Fruit fly (Drosophila melanogaster) whole organism, embryonic: ENCODE measurements around the gene CG13386.

Experiments used
- Atf6 ChIP-seq: fragments of 200-800 bp; sonication (Bioruptor generic); IDR thresholded peaks from 2 replicates; pipeline ENCODE4 v1.3.6; 2022; ENCODE audit warnings: missing biosample characterization, missing genetic modification characterization
- CG11085 ChIP-seq: fragments of 200-800 bp; sonication (Bioruptor generic); IDR thresholded peaks from 2 replicates; pipeline ENCODE4 v1.3.6; 2022; ENCODE audit warnings: missing biosample characterization, missing genetic modification characterization
- CG14965 ChIP-seq: fragments of 200-800 bp; sonication (Bioruptor generic); optimal IDR thresholded peaks from 2 replicates; lab custom pipeline; 2016; ENCODE audit warnings: missing biosample characterization, missing genetic modification characterization, borderline replicate concordance
- CG2120 ChIP-seq: fragments of 200-800 bp; sonication (Bioruptor generic); optimal IDR thresholded peaks from 3 replicates; lab custom pipeline; 2016; ENCODE audit warnings: missing biosample characterization, missing genetic modification characterization
- CG2199 ChIP-seq: fragments of 200-800 bp; sonication (Bioruptor generic); IDR thresholded peaks from 3 replicates; pipeline ENCODE4 v1.3.6; 2022; ENCODE audit warnings: missing biosample characterization, missing genetic modification characterization
- CG3065 ChIP-seq: fragments of 200-800 bp; sonication (Bioruptor generic); optimal IDR thresholded peaks from 2 replicates; lab custom pipeline; 2016; ENCODE audit warnings: missing biosample characterization, missing genetic modification characterization
- CG31388 ChIP-seq: fragments of 200-800 bp; sonication (Bioruptor generic); optimal IDR thresholded peaks from 2 replicates; lab custom pipeline; 2016; ENCODE audit warnings: missing biosample characterization, missing genetic modification characterization
- CG4282 ChIP-seq: fragments of 200-800 bp; sonication (Bioruptor generic); optimal IDR thresholded peaks from 2 replicates; lab custom pipeline; 2016; ENCODE audit warnings: missing biosample characterization, missing genetic modification characterization
- CG5180 ChIP-seq: fragments of 200-800 bp; sonication (Bioruptor generic); optimal IDR thresholded peaks from 3 replicates; lab custom pipeline; 2017; ENCODE audit warnings: missing biosample characterization, missing genetic modification characterization, mild to moderate bottlenecking, moderate library complexity, missing genetic modification reagents
- CG5953 ChIP-seq: fragments of 200-800 bp; sonication (Bioruptor generic); IDR thresholded peaks from 2 replicates; pipeline ENCODE4 v1.3.6; 2022; ENCODE audit warnings: missing biosample characterization, missing genetic modification characterization
- CG9609 ChIP-seq: fragments of 200-800 bp; sonication (Bioruptor generic); optimal IDR thresholded peaks from 3 replicates; lab custom pipeline; 2016; ENCODE audit warnings: missing biosample characterization, missing genetic modification characterization
- CTCF ChIP-seq: fragments of 200-800 bp; sonication (Bioruptor generic); optimal IDR thresholded peaks from 2 replicates; lab custom pipeline; 2017; ENCODE audit warnings: missing biosample characterization, mild to moderate bottlenecking, missing genetic modification characterization, moderate library complexity
- CoRest ChIP-seq: fragments of 200-800 bp; sonication (Bioruptor generic); optimal IDR thresholded peaks from 3 replicates; lab custom pipeline; 2018; ENCODE audit warnings: missing biosample characterization, mild to moderate bottlenecking, missing genetic modification characterization, moderate library complexity
- D19B ChIP-seq: fragments of 200-800 bp; sonication (Bioruptor generic); optimal IDR thresholded peaks from 2 replicates; lab custom pipeline; 2017; ENCODE audit warnings: missing biosample characterization, mild to moderate bottlenecking, missing genetic modification characterization
- Drgx ChIP-seq: fragments of 200-800 bp; sonication (Bioruptor generic); IDR thresholded peaks from 2 replicates; pipeline ENCODE4 v1.3.6; 2022; ENCODE audit warnings: missing biosample characterization, missing genetic modification characterization
- Gug ChIP-seq: fragments of 200-800 bp; sonication (Bioruptor generic); IDR thresholded peaks from 4 replicates; pipeline ENCODE4 v1.3.6; 2022; ENCODE audit warnings: missing biosample characterization, missing genetic modification characterization
- Med ChIP-seq: fragments of 200-800 bp; sonication (Bioruptor generic); peaks from one replicate; lab custom pipeline; 2016; ENCODE audit warnings: missing biosample characterization, missing genetic modification characterization, mild to moderate bottlenecking, inconsistent platforms, moderate library complexity
- Mes4 ChIP-seq: fragments of 200-800 bp; sonication (Bioruptor generic); optimal IDR thresholded peaks from 2 replicates; lab custom pipeline; 2016; ENCODE audit warnings: missing biosample characterization, missing genetic modification characterization
- abd-A ChIP-seq: fragments of 200-800 bp; sonication (Bioruptor generic); optimal IDR thresholded peaks from 3 replicates; lab custom pipeline; 2019; ENCODE audit warnings: missing biosample characterization, mild to moderate bottlenecking, missing genetic modification characterization, moderate library complexity
- chn ChIP-seq: fragments of 200-800 bp; sonication (Bioruptor generic); optimal IDR thresholded peaks from 2 replicates; lab custom pipeline; 2016; ENCODE audit warnings: missing biosample characterization, missing genetic modification characterization
- cwo ChIP-seq: fragments of 200-800 bp; sonication (Bioruptor generic); optimal IDR thresholded peaks from 3 replicates; lab custom pipeline; 2017; ENCODE audit warnings: missing biosample characterization, missing genetic modification characterization, mild to moderate bottlenecking, moderate library complexity, missing genetic modification reagents
- dmrt99B ChIP-seq: fragments of 200-800 bp; sonication (Bioruptor generic); optimal IDR thresholded peaks from 2 replicates; lab custom pipeline; 2018; ENCODE audit warnings: missing biosample characterization, mild to moderate bottlenecking, missing genetic modification characterization, moderate library complexity
- dysf ChIP-seq: fragments of 200-800 bp; sonication (Bioruptor generic); IDR thresholded peaks from 3 replicates; pipeline ENCODE4 v1.3.6; 2022; ENCODE audit warnings: missing biosample characterization, missing genetic modification characterization
- fd102C ChIP-seq: fragments of 200-800 bp; sonication (Bioruptor generic); optimal IDR thresholded peaks from 2 replicates; lab custom pipeline; 2018; ENCODE audit warnings: missing biosample characterization, mild to moderate bottlenecking, missing genetic modification characterization, moderate library complexity
- grau ChIP-seq: fragments of 200-800 bp; optimal IDR thresholded peaks from 3 replicates; lab custom pipeline; 2019; ENCODE audit warnings: missing biosample characterization, mild to moderate bottlenecking, missing genetic modification characterization, moderate library complexity
- gro ChIP-seq: fragments of 200-800 bp; sonication (Bioruptor generic); optimal IDR thresholded peaks from 2 replicates; lab custom pipeline; 2016; ENCODE audit warnings: missing biosample characterization, missing genetic modification characterization
- jigr1 ChIP-seq: fragments of 200-800 bp; sonication (Bioruptor generic); IDR thresholded peaks from 3 replicates; pipeline ENCODE4 v1.3.6; 2022; ENCODE audit warnings: missing biosample characterization, missing genetic modification characterization
- knrl ChIP-seq: fragments of 200-800 bp; sonication (Bioruptor generic); IDR thresholded peaks from 3 replicates; pipeline ENCODE4 v1.3.6; 2022; ENCODE audit warnings: missing biosample characterization, missing genetic modification characterization; ENCODE audit not compliant: partially characterized antibody
- nerfin-2 ChIP-seq: fragments of 200-800 bp; sonication (Bioruptor generic); IDR thresholded peaks from 2 replicates; pipeline ENCODE4 v1.3.6; 2022; ENCODE audit warnings: missing biosample characterization, missing genetic modification characterization; ENCODE audit not compliant: partially characterized antibody
- nom ChIP-seq: fragments of 200-800 bp; sonication (Bioruptor generic); optimal IDR thresholded peaks from 2 replicates; lab custom pipeline; 2017; ENCODE audit warnings: missing biosample characterization, missing genetic modification characterization, mild to moderate bottlenecking, moderate library complexity, missing genetic modification reagents
- sd ChIP-seq: fragments of 200-800 bp; sonication (Bioruptor generic); optimal IDR thresholded peaks from 3 replicates; lab custom pipeline; 2018; ENCODE audit warnings: missing biosample characterization, mild to moderate bottlenecking, missing genetic modification characterization, moderate library complexity
- shn ChIP-seq: fragments of 200-800 bp; sonication (Bioruptor generic); optimal IDR thresholded peaks from 3 replicates; lab custom pipeline; 2016; ENCODE audit warnings: missing biosample characterization, missing genetic modification characterization
- tup ChIP-seq: fragments of 200-800 bp; sonication (Bioruptor generic); optimal IDR thresholded peaks from 2 replicates; lab custom pipeline; 2016; ENCODE audit warnings: missing biosample characterization, mild to moderate bottlenecking, missing genetic modification characterization, moderate library complexity
- twi ChIP-seq: fragments of 200-800 bp; optimal IDR thresholded peaks from 2 replicates; lab custom pipeline; 2019; ENCODE audit warnings: missing biosample characterization, mild to moderate bottlenecking, missing genetic modification characterization, moderate library complexity
- z ChIP-seq: fragments of 200-800 bp; sonication (Bioruptor generic); IDR thresholded peaks from 3 replicates; pipeline ENCODE4 v1.3.6; 2022; ENCODE audit warnings: missing biosample characterization, missing genetic modification characterization

Gene CG13386

DNA sequence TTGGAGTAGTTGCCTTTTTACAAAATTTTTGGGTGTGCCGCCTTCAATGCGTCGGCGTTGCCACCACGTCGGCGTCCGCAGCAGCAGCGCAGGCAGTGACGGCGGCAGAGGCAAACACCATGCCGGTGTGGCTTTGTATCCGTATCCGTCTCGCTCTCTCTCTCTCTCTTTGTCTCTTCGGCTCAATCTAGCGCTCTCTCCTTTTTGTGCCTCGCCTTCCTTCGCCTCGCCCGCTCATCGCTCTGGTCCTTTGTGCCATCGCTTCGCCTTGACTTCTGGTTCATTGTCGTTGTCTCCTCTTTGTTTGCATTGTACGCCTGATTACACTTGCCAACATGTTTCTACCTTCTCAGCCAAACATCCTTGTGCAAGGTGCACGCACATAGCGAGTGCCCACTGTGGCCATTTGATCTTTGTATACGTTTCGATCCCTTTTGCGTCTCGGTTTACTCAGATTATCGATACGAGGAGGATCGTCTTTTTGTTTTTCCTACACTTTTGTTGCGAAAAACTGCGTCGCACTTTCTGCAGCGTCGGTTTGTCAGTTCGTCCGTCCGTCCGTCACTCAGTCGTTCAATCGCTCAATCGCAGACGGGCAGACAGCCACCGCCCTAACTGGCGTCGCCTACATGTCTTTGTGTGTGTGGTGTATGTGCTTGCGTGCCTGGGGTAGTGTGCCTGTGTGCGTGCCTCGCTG, 17.7 kb downstream of the CG13386 start (continued):
- TF ChIP-seq CG2120 (peak; percentile 34), nerfin-2 (no peak), grau (peak; percentile 94), CG5953 (GFP tag; lab: Robert Waterston, UW) (no peak)

DNA sequence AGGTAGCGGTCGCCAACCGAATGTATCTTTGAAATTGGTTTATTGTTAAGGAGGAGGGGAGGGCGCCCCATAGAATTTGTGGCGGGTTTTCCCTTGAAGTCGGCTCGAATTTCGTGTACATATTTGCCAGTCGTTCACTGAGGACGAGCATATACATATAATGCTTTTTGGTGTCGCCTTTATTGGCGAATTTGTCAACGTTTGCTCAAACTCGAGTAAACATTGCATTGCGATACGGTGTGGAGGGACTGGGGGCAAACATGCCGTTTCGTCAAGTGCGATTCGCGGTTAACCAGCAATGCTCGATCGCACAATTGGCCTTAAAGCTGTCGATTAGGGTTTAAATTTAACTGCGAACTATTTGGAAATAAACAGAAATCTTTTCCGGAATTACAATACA, 18.7 kb downstream of the CG13386 start:
- TF ChIP-seq dmrt99B (tag; lab: Kevin White, UChicago) (no peak), CG2199 (GFP tag; lab: Robert Waterston, UW) (0 out of 3 replicates have a peak, but pooled peaks have one; percentile 8)

DNA sequence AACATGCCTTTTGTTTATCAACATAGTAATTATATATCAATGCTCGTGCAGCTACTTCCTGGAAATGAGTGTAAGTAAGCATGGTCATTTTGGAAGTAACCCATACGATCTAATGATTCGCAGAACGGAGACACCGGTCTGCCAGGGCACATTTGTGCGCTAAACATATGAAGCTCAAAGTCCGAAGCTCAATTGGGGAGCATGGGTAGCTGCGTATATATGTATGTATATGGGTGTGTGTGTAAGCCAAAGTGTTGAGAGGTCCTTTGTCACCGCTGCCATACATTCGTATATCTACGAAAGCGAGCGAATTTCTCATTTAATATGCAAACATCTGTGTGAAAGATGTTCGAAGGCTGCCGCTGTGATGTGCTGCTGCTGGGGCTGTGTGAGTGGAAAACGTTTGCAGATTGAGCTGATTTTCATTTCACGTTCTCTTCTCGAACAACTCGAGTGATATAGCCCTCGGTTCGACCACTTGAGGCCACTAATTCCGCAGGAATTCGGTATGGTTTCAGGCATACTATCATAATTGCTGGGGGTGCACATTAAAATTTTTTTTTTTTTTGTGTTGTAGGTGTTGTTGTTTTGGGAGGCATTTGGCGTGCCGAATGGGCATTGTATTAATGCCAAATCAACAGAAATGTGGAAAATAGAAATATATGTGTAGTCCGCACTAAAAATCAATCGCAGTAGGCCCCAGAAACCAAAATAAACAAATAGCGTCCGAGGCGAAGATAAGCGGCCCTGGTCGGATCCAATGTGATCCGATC, 19.5 kb downstream of the CG13386 start:
- TF ChIP-seq CG31388 (GFP tag; lab: Kevin White, UChicago) (no peak), fd102C (GFP tag; lab: Kevin White, UChicago) (no peak), CG11085 (GFP tag; lab: Robert Waterston, UW) (no peak), sd (tag; lab: Kevin White, UChicago) (peak; percentile 85), knrl (GFP tag; lab: Robert Waterston, UW) (no peak), abd-A (peak; percentile 33), chn (no peak), CG14965 (no peak), CG3065 (GFP tag; lab: Kevin White, UChicago) (no peak), Mes4 (GFP tag; lab: Kevin White, UChicago) (no peak), CG5180 (GFP tag; lab: Kevin White, UChicago) (peak; percentile 51), shn (no peak), CG9609 (GFP tag; lab: Kevin White, UChicago) (no peak), twi (peak; percentile 88), tup (GFP tag; lab: Kevin White, UChicago) (no peak), nom (peak; percentile 83), Atf6 (GFP tag; lab: Robert Waterston, UW) (no peak), jigr1 (GFP tag; lab: Robert Waterston, UW) (no peak), cwo (GFP tag; lab: Kevin White, UChicago) (no peak), CoRest (tag; lab: Kevin White, UChicago) (no peak), Med (GFP tag; lab: Kevin White, UChicago) (peak; percentile 65), CTCF (GFP tag; lab: Kevin White, UChicago) (no peak), CG4282 (no peak), D19B (GFP tag; lab: Kevin White, UChicago) (no peak), z (peak; percentile 82), Drgx (GFP tag; lab: Robert Waterston, UW) (0 out of 2 replicates have a peak, but pooled peaks have one; percentile 24), dysf (GFP tag; lab: Robert Waterston, UW) (no peak), gro (GFP tag; lab: Kevin White, UChicago) (no peak), Gug (GFP tag; lab: Robert Waterston, UW) (no peak)
